Worm (Caenorhabditis elegans) whole organism, L4 larva: Measurements from ENCODE around the gene C03B1.10.

ENCODE experiments used
- T26A8.4 ChIP-seq: fragments of 200-800 bp; sonication (Bioruptor generic); IDR thresholded peaks from 2 replicates; pipeline ENCODE4 v1.3.6; 2022; ENCODE audit warnings: missing genetic modification characterization, missing compliant biosample characterization
- Y105C5A.15 ChIP-seq: fragments of 200-800 bp; sonication (Bioruptor generic); IDR thresholded peaks from 2 replicates; pipeline ENCODE4 v1.3.6; 2022; ENCODE audit warnings: missing genetic modification characterization, missing compliant biosample characterization
- aha-1 ChIP-seq: fragments of 150-350 bp; peaks from one replicate; lab custom pipeline; 2014; ENCODE audit warnings: missing biosample characterization, missing genetic modification characterization
- arid-1 ChIP-seq: fragments of 200-800 bp; sonication (Bioruptor generic); conservative IDR thresholded peaks from 2 replicates; pipeline ENCODE4 v1.3.6; 2022; ENCODE audit warnings: missing genetic modification reagents, missing genetic modification characterization, missing compliant biosample characterization
- ceh-28 ChIP-seq: fragments of 150-350 bp; optimal IDR thresholded peaks from 2 replicates; lab custom pipeline; 2014; ENCODE audit warnings: missing biosample characterization, missing genetic modification reagents, missing genetic modification characterization
- ceh-32 ChIP-seq: sonication (generic microtip); optimal IDR thresholded peaks from 2 replicates; lab custom pipeline; 2016; ENCODE audit warnings: mild to moderate bottlenecking, missing genetic modification characterization, missing compliant biosample characterization; ENCODE audit not compliant: poor library complexity
- ceh-44 ChIP-seq: fragments of 200-800 bp; sonication (Bioruptor generic); IDR thresholded peaks from 2 replicates; pipeline ENCODE4 v1.3.6; 2022; ENCODE audit warnings: missing genetic modification reagents, missing genetic modification characterization, missing compliant biosample characterization
- ces-1 ChIP-seq: fragments of 150-350 bp; sonication (generic microtip); optimal IDR thresholded peaks from 4 replicates; lab custom pipeline; 2014; ENCODE audit warnings: missing biosample characterization, missing genetic modification reagents, missing genetic modification characterization
- daf-16 ChIP-seq, 3 experiments: sonication (generic microtip); optimal IDR thresholded peaks; 2 replicates each; lab custom pipeline; 2016 to 2017; ENCODE audit warnings: missing genetic modification characterization in 3 of 3, missing genetic modification reagents in 3 of 3, mild to moderate bottlenecking in 2 of 3, missing compliant biosample characterization in 2 of 3, missing biosample characterization in 1 of 3, moderate library complexity in 1 of 3
- daf-8 ChIP-seq: fragments of 200-800 bp; sonication (Bioruptor generic); IDR thresholded peaks from 2 replicates; pipeline ENCODE4 v1.3.6; 2022; ENCODE audit warnings: missing genetic modification characterization, missing compliant biosample characterization
- gei-8 ChIP-seq: fragments of 200-800 bp; sonication (Bioruptor generic); optimal IDR thresholded peaks from 2 replicates; lab custom pipeline; 2018; ENCODE audit warnings: mild to moderate bottlenecking, missing genetic modification characterization, missing compliant biosample characterization
- hlh-11 ChIP-seq: fragments of 200-800 bp; sonication (Bioruptor generic); optimal IDR thresholded peaks from 2 replicates; lab custom pipeline; 2018; ENCODE audit warnings: mild to moderate bottlenecking, missing genetic modification characterization, missing compliant biosample characterization
- hmg-1.1 ChIP-seq: fragments of 200-800 bp; sonication (Bioruptor generic); IDR thresholded peaks from 2 replicates; pipeline ENCODE4 v1.3.6; 2022; ENCODE audit warnings: missing genetic modification reagents, missing genetic modification characterization, missing compliant biosample characterization
- lir-3 ChIP-seq: sonication (generic microtip); optimal IDR thresholded peaks from 2 replicates; lab custom pipeline; 2016; ENCODE audit warnings: mild to moderate bottlenecking, missing genetic modification characterization, missing compliant biosample characterization
- mxl-3 ChIP-seq: fragments of 200-800 bp; sonication (Bioruptor generic); optimal IDR thresholded peaks from 2 replicates; lab custom pipeline; 2018; ENCODE audit warnings: mild to moderate bottlenecking, missing genetic modification characterization, missing compliant biosample characterization
- nhr-10 ChIP-seq: fragments of 150-350 bp; optimal IDR thresholded peaks from 2 replicates; lab custom pipeline; 2014; ENCODE audit warnings: missing biosample characterization, missing genetic modification characterization
- nhr-28 ChIP-seq: fragments of 150-350 bp; optimal IDR thresholded peaks from 2 replicates; lab custom pipeline; 2014; ENCODE audit warnings: missing biosample characterization, missing genetic modification characterization
- nhr-41 ChIP-seq: fragments of 200-800 bp; sonication (Bioruptor generic); IDR thresholded peaks from 2 replicates; pipeline ENCODE4 v1.3.6; 2022; ENCODE audit warnings: missing genetic modification reagents, missing genetic modification characterization, missing compliant biosample characterization
- nhr-42 ChIP-seq: fragments of 200-800 bp; sonication (Bioruptor generic); IDR thresholded peaks from 2 replicates; pipeline ENCODE4 v1.3.6; 2022; ENCODE audit warnings: missing genetic modification characterization, missing compliant biosample characterization
- nhr-48 ChIP-seq: sonication (generic microtip); optimal IDR thresholded peaks from 2 replicates; lab custom pipeline; 2016; ENCODE audit warnings: mild to moderate bottlenecking, missing genetic modification characterization, missing compliant biosample characterization
- pha-4 ChIP-seq, 2 experiments: fragments of 150-350 bp in 1 of 2; fragments of 200-800 bp in 1 of 2; sonication (Bioruptor generic) in 1 of 2; IDR thresholded peaks in 1 of 2; optimal IDR thresholded peaks in 1 of 2; 2 replicates each; pipeline versions ENCODE4 v1.3.6 to Lab custom; 2014 to 2022; ENCODE audit warnings: missing genetic modification characterization in 2 of 2, missing genetic modification reagents in 2 of 2, missing biosample characterization in 1 of 2, missing compliant biosample characterization in 1 of 2
- php-3 ChIP-seq: fragments of 200-800 bp; sonication (Bioruptor generic); IDR thresholded peaks from 2 replicates; pipeline ENCODE4 v1.3.6; 2022; ENCODE audit warnings: missing genetic modification reagents, missing genetic modification characterization, missing compliant biosample characterization
- saeg-2 ChIP-seq: fragments of 200-800 bp; sonication (Bioruptor generic); IDR thresholded peaks from 2 replicates; pipeline ENCODE4 v1.3.6; 2022; ENCODE audit warnings: missing genetic modification reagents, missing genetic modification characterization, missing compliant biosample characterization
- tra-1 ChIP-seq: fragments of 200-800 bp; sonication (Bioruptor generic); IDR thresholded peaks from 2 replicates; pipeline ENCODE4 v1.3.6; 2022; ENCODE audit warnings: missing genetic modification reagents, missing genetic modification characterization, missing compliant biosample characterization
- unc-130 ChIP-seq: sonication (generic microtip); optimal IDR thresholded peaks from 2 replicates; lab custom pipeline; 2016; ENCODE audit warnings: missing genetic modification reagents, missing genetic modification characterization, missing compliant biosample characterization
- unc-62 ChIP-seq, 3 experiments: fragments of 150-350 bp in 1 of 3; sonication (generic microtip); optimal IDR thresholded peaks in 2 of 3; peaks in 1 of 3; 1 replicate in 1 of 3; 2 replicates in 2 of 3; lab custom pipeline; 2014 to 2017; ENCODE audit warnings: missing biosample characterization in 3 of 3, missing genetic modification characterization in 3 of 3, missing genetic modification reagents in 3 of 3, missing genotype in 1 of 3
- zfp-3 ChIP-seq: fragments of 200-800 bp; sonication (Bioruptor generic); conservative IDR thresholded peaks from 2 replicates; pipeline ENCODE4 v1.3.6; 2022; ENCODE audit warnings: missing genetic modification reagents, missing genetic modification characterization, missing compliant biosample characterization
- zip-2 ChIP-seq: fragments of 150-350 bp; optimal IDR thresholded peaks from 2 replicates; lab custom pipeline; 2014; ENCODE audit warnings: missing biosample characterization, missing genetic modification characterization
- ztf-7 ChIP-seq: fragments of 150-350 bp; optimal IDR thresholded peaks from 2 replicates; lab custom pipeline; 2014; ENCODE audit warnings: missing biosample characterization, missing genetic modification characterization

The C03B1.10 gene

DNA sequence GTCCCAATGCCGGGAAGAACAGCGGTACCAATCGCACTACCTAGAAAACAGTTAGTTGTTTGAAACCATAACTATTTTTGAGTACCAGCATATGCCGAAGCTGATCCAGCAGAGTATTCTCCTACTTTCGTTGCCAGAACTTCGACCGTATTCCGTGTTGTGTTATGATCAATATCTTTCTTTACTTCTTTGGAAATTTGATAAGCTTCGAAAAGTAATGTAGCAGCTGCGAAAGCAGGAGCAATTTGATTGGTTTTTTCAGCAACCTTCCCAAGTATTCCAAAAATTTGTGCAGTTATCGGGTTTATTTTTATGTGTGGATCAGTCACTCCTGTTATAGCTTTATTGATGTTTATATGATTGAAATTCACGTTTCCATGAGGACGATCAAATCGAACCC, 2.4 kb upstream of the C03B1.10 start:
- TF ChIP-seq aha-1 (tag; lab: Kevin White, UChicago) (peak; percentile 97), tra-1 (GFP tag; lab: Robert Waterston, UW) (no peak)

- TF ChIP-seq pha-4 (GFP tag; IDR thresholded peaks at IDR 0.05; lab: Robert Waterston, UW), result no peak
- no peak for TF ChIP-seq pha-4 (tag; optimal IDR thresholded peaks at IDR 0.05; lab: Kevin White, UChicago)
- no peak for TF ChIP-seq mxl-3
- no peak for TF ChIP-seq daf-16 (GFP tag; optimal IDR thresholded peaks at IDR 0.05; lab: Kevin White, UChicago)
- peak; percentile 31 for TF ChIP-seq daf-16 (tag; optimal IDR thresholded peaks at IDR 0.05; lab: Kevin White, UChicago)
- no peak for TF ChIP-seq ces-1
- no peak for TF ChIP-seq ceh-28
- TF ChIP-seq aha-1 (tag; lab: Kevin White, UChicago), result peak; percentile 87
Measured at ce11 chrX:6355030-6355635, 2.5 kb downstream of the C03B1.10 start, which contains the start of gene C03B1.5. C03B1.5 (plus strand) TSS chrX:6355585.

DNA sequence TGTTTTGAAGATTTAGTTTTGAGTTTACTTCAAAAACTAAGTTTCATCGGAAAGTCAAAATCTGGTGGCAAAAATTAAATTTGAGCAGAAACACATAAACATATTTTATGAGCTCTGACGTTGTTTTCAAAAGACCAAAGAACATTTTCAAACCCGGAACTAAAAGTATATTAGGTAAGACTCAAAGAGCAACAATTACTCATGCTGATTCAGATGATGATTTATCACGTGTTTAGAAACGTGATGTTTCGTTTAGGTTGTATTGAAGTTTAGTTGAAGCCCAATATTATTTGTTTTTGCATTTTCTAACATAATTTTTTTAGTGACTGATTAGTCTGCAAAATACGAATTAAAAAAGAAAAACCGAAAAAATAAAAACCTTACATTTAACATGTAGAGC, 3.9 kb downstream of the C03B1.10 start:
- TF ChIP-seq zip-2 (no peak), unc-62 (GFP tag; optimal IDR thresholded peaks at IDR 0.05 in 1 of 2; lab: Kevin White, UChicago) (peak in 1 of 2 experiments; percentile 25), unc-62 (tag; optimal IDR thresholded peaks at IDR 0.05; lab: Kevin White, UChicago) (no peak)

DNA sequence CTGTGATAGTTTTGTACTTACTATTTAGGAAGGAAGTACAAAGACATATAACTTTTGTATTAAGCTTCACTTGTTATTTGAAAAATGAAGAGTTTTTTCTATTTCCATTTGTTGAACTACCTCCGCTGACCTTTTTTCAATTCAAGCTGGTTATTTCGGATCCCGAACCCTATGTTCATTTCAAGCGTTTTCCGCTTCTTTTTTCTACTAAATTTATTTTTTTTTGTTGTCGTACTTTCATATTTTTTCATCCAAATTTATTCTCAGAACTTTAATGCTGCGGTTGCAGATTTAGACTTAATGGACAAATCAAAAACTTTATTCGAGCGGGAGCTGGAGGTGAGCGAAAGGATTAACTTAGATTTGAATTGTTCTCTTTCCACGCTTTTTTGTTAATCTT, 7.7 kb downstream of the C03B1.10 start, which contains the start of gene C03B1.6:
C03B1.6 (plus strand) TSS at position 301 of the 400 bp plus-strand sequence.
- no peak for TF ChIP-seq nhr-42 (GFP tag; lab: Robert Waterston, UW)
- TF ChIP-seq daf-8 (GFP tag; lab: Robert Waterston, UW), result no peak
- no peak for TF ChIP-seq unc-130 (GFP tag; lab: Kevin White, UChicago)
- no peak for TF ChIP-seq nhr-28
- no peak for TF ChIP-seq nhr-41 (GFP tag; lab: Robert Waterston, UW)
- no peak for TF ChIP-seq gei-8 (GFP tag; lab: Kevin White, UChicago)
- TF ChIP-seq T26A8.4 (GFP tag; lab: Robert Waterston, UW), result no peak
- TF ChIP-seq nhr-10 (tag; lab: Kevin White, UChicago), result no peak
- TF ChIP-seq php-3 (GFP tag; lab: Robert Waterston, UW), result no peak
- no peak for TF ChIP-seq ceh-44 (GFP tag; lab: Robert Waterston, UW)
- TF ChIP-seq arid-1, result no peak
- no peak for TF ChIP-seq zfp-3 (GFP tag; lab: Robert Waterston, UW)
- no peak for TF ChIP-seq ces-1
- TF ChIP-seq saeg-2 (GFP tag; lab: Robert Waterston, UW), result no peak
- TF ChIP-seq hmg-1.1 (GFP tag; lab: Robert Waterston, UW), result no peak
- no peak for TF ChIP-seq lir-3
- TF ChIP-seq ztf-7, result no peak
- no peak for TF ChIP-seq Y105C5A.15 (GFP tag; lab: Robert Waterston, UW)

DNA sequence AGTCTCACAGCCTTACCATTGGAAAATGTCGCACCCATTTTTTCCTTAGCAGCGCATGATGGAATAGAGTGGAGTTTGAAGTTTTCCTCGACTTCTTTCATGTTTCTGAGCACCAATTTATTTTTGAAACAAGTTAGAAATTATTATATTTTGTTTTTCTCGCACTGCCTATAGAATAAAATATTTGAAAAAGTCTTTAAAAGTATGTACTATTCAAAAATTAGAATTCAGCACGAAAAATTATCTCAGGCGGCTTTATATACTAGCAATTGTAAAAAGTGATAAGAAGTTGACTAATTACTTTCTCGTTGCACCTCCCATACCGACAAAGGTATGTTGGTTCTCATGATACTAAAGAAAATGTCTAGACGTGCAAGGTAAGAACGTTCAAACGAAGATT, 10.7 kb downstream of the C03B1.10 start, which contains the start of gene C03B1.9:
C03B1.9 (minus strand) TSS at position 101 of the 400 bp plus-strand sequence.
- TF ChIP-seq ceh-32 (tag; lab: Kevin White, UChicago) (no peak), hlh-11 (tag; lab: Kevin White, UChicago) (no peak)

DNA sequence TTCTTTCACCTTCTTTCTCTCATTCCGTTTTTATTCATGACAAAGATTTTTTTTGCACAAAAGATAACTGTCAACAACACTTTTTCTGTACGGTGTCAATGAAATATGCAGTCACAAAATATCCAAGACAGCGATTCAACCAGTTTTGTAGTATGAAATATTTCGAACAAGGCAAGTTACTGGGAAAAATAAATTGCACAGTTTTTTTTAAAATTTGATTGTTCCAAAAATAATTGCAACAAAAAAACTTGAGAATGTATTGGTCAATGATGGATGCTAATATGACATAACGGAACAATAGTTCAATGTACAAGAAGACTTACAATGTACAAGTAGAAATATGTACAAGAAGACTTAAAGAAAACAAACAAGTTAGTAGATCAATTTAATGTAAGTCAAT, 11.9 kb downstream of the C03B1.10 start:
- no peak for TF ChIP-seq nhr-48 (tag; lab: Kevin White, UChicago)
- peak in 1 of 2 experiments; percentile 90 for TF ChIP-seq unc-62 (GFP tag; optimal IDR thresholded peaks at IDR 0.05 in 1 of 2; lab: Kevin White, UChicago)
- TF ChIP-seq unc-62 (tag; optimal IDR thresholded peaks at IDR 0.05; lab: Kevin White, UChicago), result no peak
- TF ChIP-seq, all 104 proteins: peak for 1
